Worm (Caenorhabditis elegans): ENCODE results near the gene mrps-26.

DNA sequence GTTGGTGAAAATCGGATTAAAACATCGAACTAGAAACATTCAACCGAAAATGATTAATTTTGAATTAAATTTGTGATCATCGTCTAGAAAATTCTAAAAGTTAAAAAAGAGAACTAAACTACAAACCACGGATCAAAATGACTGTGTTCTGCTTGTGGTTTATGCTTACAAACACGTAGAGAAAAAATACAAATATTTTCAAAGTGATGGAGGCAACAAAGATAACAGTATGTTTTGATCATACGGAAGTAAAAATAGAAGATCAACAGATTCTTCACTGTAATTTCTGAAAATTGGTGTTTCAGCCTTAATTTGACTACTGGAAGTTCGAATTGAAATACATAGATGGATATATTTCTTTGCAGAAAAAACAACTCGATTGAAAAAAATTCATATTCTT is 31.1 kb upstream of the mrps-26 start:
- TF ChIP-seq hpl-2 (GFP tag; optimal IDR thresholded peaks at IDR 0.05): no peak
- TF ChIP-seq vab-15 (tag; optimal IDR thresholded peaks at IDR 0.05): no peak
- TF ChIP-seq unc-62 (GFP tag; optimal IDR thresholded peaks at IDR 0.05): no peak
- TF ChIP-seq lin-35 (GFP tag; optimal IDR thresholded peaks at IDR 0.05): no peak
- TF ChIP-seq nhr-71 (tag; optimal IDR thresholded peaks at IDR 0.05): peak; percentile 11
- no peak for TF ChIP-seq nhr-76 (tag; optimal IDR thresholded peaks at IDR 0.05)
- TF ChIP-seq ztf-4 (tag; optimal IDR thresholded peaks at IDR 0.05): no peak
- TF ChIP-seq ceh-8 (GFP tag; optimal IDR thresholded peaks at IDR 0.05): no peak
- TF ChIP-seq ama-1 (optimal IDR thresholded peaks at IDR 0.05): no peak
- TF ChIP-seq fos-1 (tag; optimal IDR thresholded peaks at IDR 0.05): no peak
- TF ChIP-seq zag-1 (tag; optimal IDR thresholded peaks at IDR 0.05): no peak
- TF ChIP-seq mdl-1 (tag; optimal IDR thresholded peaks at IDR 0.05): no peak
- TF ChIP-seq ztf-11 (tag; optimal IDR thresholded peaks at IDR 0.05): no peak
